Worm (Caenorhabditis elegans) whole organism, L3 larva: ENCODE data around the gene his-73.

ENCODE experiments used
- ZK546.5 ChIP-seq: sonication (generic microtip); optimal IDR thresholded peaks from 2 replicates; lab custom pipeline; 2017; ENCODE audit warnings: missing biosample characterization, missing genetic modification characterization
- ama-1 ChIP-seq: fragments of 150-350 bp; optimal IDR thresholded peaks from 2 replicates; lab custom pipeline; 2018
- daf-12 ChIP-seq: fragments of 150-350 bp; optimal IDR thresholded peaks from 2 replicates; lab custom pipeline; 2014; ENCODE audit warnings: missing biosample characterization, missing genetic modification reagents, missing genetic modification characterization
- elt-3 ChIP-seq, 3 experiments: fragments of 150-350 bp in 1 of 3; sonication (generic microtip) in 2 of 3; optimal IDR thresholded peaks; 2 replicates in 2 of 3; 4 replicates in 1 of 3; lab custom pipeline; 2014 to 2017; ENCODE audit warnings: missing biosample characterization in 3 of 3, missing genetic modification characterization in 3 of 3
- jun-1 ChIP-seq: fragments of 150-350 bp; optimal IDR thresholded peaks from 2 replicates; lab custom pipeline; 2014; ENCODE audit warnings: missing biosample characterization, missing genetic modification reagents, missing genetic modification characterization
- mdl-1 ChIP-seq: fragments of 150-350 bp; optimal IDR thresholded peaks from 2 replicates; lab custom pipeline; 2014; ENCODE audit warnings: missing biosample characterization, missing genetic modification characterization
- nhr-11 ChIP-seq: fragments of 150-350 bp; optimal IDR thresholded peaks from 2 replicates; lab custom pipeline; 2014; ENCODE audit warnings: missing biosample characterization, missing genetic modification characterization
- nhr-28 ChIP-seq: fragments of 150-350 bp; optimal IDR thresholded peaks from 2 replicates; lab custom pipeline; 2014; ENCODE audit warnings: missing biosample characterization, missing genetic modification characterization
- pqm-1 ChIP-seq: fragments of 150-350 bp; optimal IDR thresholded peaks from 2 replicates; lab custom pipeline; 2017; ENCODE audit warnings: missing biosample characterization, missing genetic modification characterization, inconsistent platforms
- snpc-4 ChIP-seq: fragments of 150-350 bp; optimal IDR thresholded peaks from 2 replicates; lab custom pipeline; 2014; ENCODE audit warnings: missing biosample characterization, missing genetic modification characterization
- unc-62 ChIP-seq: fragments of 150-350 bp; sonication (generic microtip); optimal IDR thresholded peaks from 4 replicates; lab custom pipeline; 2014; ENCODE audit warnings: missing biosample characterization, missing genetic modification reagents, missing genetic modification characterization
- zag-1 ChIP-seq: fragments of 150-350 bp; optimal IDR thresholded peaks from 2 replicates; lab custom pipeline; 2014; ENCODE audit warnings: missing biosample characterization, missing genetic modification characterization

- TF ChIP-seq elt-3 (tag; optimal IDR thresholded peaks at IDR 0.05; lab: Kevin White, UChicago) (no peak), mdl-1 (tag; lab: Kevin White, UChicago) (no peak), ZK546.5 (tag; lab: Kevin White, UChicago) (no peak), jun-1 (no peak), unc-62 (GFP tag; lab: Kevin White, UChicago) (no peak), nhr-11 (tag; lab: Kevin White, UChicago) (no peak), daf-12 (tag; lab: Kevin White, UChicago) (no peak), pqm-1 (tag; lab: Kevin White, UChicago) (peak; percentile 12), zag-1 (tag; lab: Kevin White, UChicago) (no peak), nhr-28 (tag; lab: Kevin White, UChicago) (no peak), snpc-4 (no peak), ama-1 (no peak)
Measured at ce11 chrII:13187188-13187587, 3.7 kb downstream of the his-73 start, which contains the start of gene mecr-1.
